Worm (Caenorhabditis elegans) whole organism, L2 larva: Measurements from ENCODE around the gene gyf-1.

Experiments used
- mab-5 ChIP-seq: fragments of 150-350 bp; optimal IDR thresholded peaks from 2 replicates; lab custom pipeline; 2014; ENCODE audit warnings: missing biosample characterization, missing genetic modification characterization
- unc-62 ChIP-seq: fragments of 150-350 bp; optimal IDR thresholded peaks from 2 replicates; lab custom pipeline; 2014; ENCODE audit warnings: missing biosample characterization, missing genetic modification reagents, missing genetic modification characterization

DNA sequence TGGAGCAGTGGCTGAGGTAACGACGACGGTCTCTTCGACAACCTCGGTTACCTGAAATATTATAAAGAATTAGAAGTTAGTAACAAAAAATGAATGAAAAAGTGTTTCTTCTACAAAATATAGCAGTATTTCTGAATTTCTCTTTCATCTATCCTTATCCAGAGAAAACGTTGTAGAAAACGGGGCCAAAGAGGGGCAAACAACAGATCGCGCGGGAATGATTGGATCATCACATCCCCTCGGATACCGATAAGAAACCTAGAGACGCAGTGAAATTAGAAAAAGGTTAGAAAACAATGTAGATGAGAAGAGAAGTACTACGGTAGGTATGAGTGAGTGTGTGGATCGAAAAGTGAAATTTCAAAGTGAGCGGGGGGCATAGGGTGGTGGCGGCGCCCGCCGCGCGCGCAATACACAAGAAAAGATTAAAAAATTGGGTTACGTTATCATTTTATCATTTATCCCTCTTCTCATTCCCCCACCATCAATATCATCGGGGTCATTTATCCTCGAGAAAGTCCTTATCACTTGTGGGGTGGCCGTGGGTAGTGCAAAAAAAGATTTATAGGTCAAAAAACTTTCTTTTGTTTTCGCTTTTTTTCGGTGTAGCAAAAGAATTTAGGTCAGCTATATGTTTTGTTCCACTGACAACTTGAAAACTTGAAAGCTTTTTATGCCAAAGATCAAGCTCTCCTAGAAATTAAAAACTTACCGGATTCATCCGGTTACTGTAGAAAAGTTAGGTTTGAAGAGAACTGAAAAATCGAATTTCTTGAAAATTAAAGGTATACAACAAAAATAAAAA is 28.3 kb downstream of the gyf-1 start, which contains the start of the genes dpy-10 and T14B4.19:
- no peak for TF ChIP-seq mab-5 (tag; lab: Kevin White, UChicago)
- no peak for TF ChIP-seq unc-62 (GFP tag; lab: Kevin White, UChicago)
